Fruit fly (Drosophila melanogaster) whole organism, embryonic: ENCODE results near the gene dbe.

Experiments
- Awh ChIP-seq: fragments of 200-800 bp; sonication (Bioruptor generic); IDR thresholded peaks from 2 replicates; pipeline ENCODE4, ENCODE4 v1.3.6; 2022; ENCODE audit warnings: missing biosample characterization, missing genetic modification characterization
- Blimp-1 ChIP-seq: fragments of 200-800 bp; sonication (Bioruptor generic); optimal IDR thresholded peaks from 3 replicates; lab custom pipeline; 2018; ENCODE audit warnings: missing biosample characterization, missing genetic modification characterization, mild to moderate bottlenecking, moderate library complexity, missing genetic modification reagents
- CG10543 ChIP-seq: fragments of 200-800 bp; sonication (Bioruptor generic); optimal IDR thresholded peaks from 3 replicates; lab custom pipeline; 2017; ENCODE audit warnings: missing biosample characterization, mild to moderate bottlenecking, missing genetic modification characterization, moderate library complexity
- CG10565 ChIP-seq: fragments of 200-800 bp; sonication (Bioruptor generic); optimal IDR thresholded peaks from 3 replicates; lab custom pipeline; 2016; ENCODE audit warnings: missing biosample characterization, mild to moderate bottlenecking, missing genetic modification characterization
- CG11398 ChIP-seq: fragments of 200-800 bp; sonication (Bioruptor generic); optimal IDR thresholded peaks from 2 replicates; lab custom pipeline; 2016; ENCODE audit warnings: missing biosample characterization, missing genetic modification characterization
- CG12104 ChIP-seq: fragments of 200-800 bp; sonication (Bioruptor generic); optimal IDR thresholded peaks from 3 replicates; lab custom pipeline; 2016; ENCODE audit warnings: missing biosample characterization, missing genetic modification characterization
- CG14014 ChIP-seq: fragments of 200-800 bp; sonication (Bioruptor generic); IDR thresholded peaks from 2 replicates; pipeline ENCODE4 v1.3.6; 2022; ENCODE audit warnings: missing biosample characterization, missing genetic modification characterization
- CG1529 ChIP-seq: fragments of 200-800 bp; sonication (Bioruptor generic); optimal IDR thresholded peaks from 3 replicates; lab custom pipeline; 2018; ENCODE audit warnings: missing biosample characterization, missing genetic modification characterization
- CG2889 ChIP-seq: fragments of 200-800 bp; sonication (Bioruptor generic); IDR thresholded peaks from 3 replicates; pipeline ENCODE4 v1.3.6; 2022; ENCODE audit warnings: missing biosample characterization, missing genetic modification characterization
- CG30403 ChIP-seq: fragments of 200-800 bp; sonication (Bioruptor generic); optimal IDR thresholded peaks from 3 replicates; lab custom pipeline; 2016; ENCODE audit warnings: missing biosample characterization, missing genetic modification characterization
- CG3281 ChIP-seq: fragments of 200-800 bp; sonication (Bioruptor generic); optimal IDR thresholded peaks from 3 replicates; lab custom pipeline; 2017; ENCODE audit warnings: missing biosample characterization, mild to moderate bottlenecking, missing genetic modification characterization
- CG4282 ChIP-seq: fragments of 200-800 bp; sonication (Bioruptor generic); optimal IDR thresholded peaks from 2 replicates; lab custom pipeline; 2016; ENCODE audit warnings: missing biosample characterization, missing genetic modification characterization
- CG4360 ChIP-seq: fragments of 200-800 bp; sonication (Bioruptor generic); IDR thresholded peaks from 2 replicates; pipeline ENCODE4 v1.3.6; 2022; ENCODE audit warnings: missing biosample characterization, missing genetic modification characterization
- CG4707 ChIP-seq: fragments of 200-800 bp; sonication (Bioruptor generic); optimal IDR thresholded peaks from 2 replicates; lab custom pipeline; 2018; ENCODE audit warnings: missing biosample characterization, mild to moderate bottlenecking, missing genetic modification characterization, moderate library complexity
- CG6654 ChIP-seq: fragments of 200-800 bp; sonication (Bioruptor generic); optimal IDR thresholded peaks from 2 replicates; lab custom pipeline; 2017; ENCODE audit warnings: missing biosample characterization, mild to moderate bottlenecking, missing genetic modification characterization
- CG6791 ChIP-seq: fragments of 200-800 bp; sonication (Bioruptor generic); IDR thresholded peaks from 3 replicates; pipeline ENCODE4 v1.3.6; 2022; ENCODE audit warnings: missing biosample characterization, missing genetic modification characterization; ENCODE audit not compliant: partially characterized antibody
- CG8924 ChIP-seq: fragments of 200-800 bp; optimal IDR thresholded peaks from 3 replicates; lab custom pipeline; 2019; ENCODE audit warnings: missing biosample characterization, mild to moderate bottlenecking, missing genetic modification characterization, moderate library complexity
- CG9215 ChIP-seq: fragments of 200-800 bp; sonication (Bioruptor generic); IDR thresholded peaks from 2 replicates; pipeline ENCODE4 v1.3.6; 2022; ENCODE audit warnings: missing biosample characterization, missing genetic modification characterization
- CG9437 ChIP-seq: fragments of 200-800 bp; sonication (Bioruptor generic); optimal IDR thresholded peaks from 2 replicates; lab custom pipeline; 2018; ENCODE audit warnings: missing biosample characterization, mild to moderate bottlenecking, missing genetic modification characterization
- Gsc ChIP-seq: fragments of 200-800 bp; sonication (Bioruptor generic); IDR thresholded peaks from 2 replicates; pipeline ENCODE4 v1.3.6; 2022; ENCODE audit warnings: missing biosample characterization, missing genetic modification characterization
- Hr39 ChIP-seq: fragments of >200 bp; optimal IDR thresholded peaks from 2 replicates; lab custom pipeline; 2017
- Lim3 ChIP-seq: fragments of 200-800 bp; sonication (Bioruptor generic); IDR thresholded peaks from 2 replicates; pipeline ENCODE4 v1.3.6; 2022; ENCODE audit warnings: missing biosample characterization, missing genetic modification characterization
- NfI ChIP-seq: fragments of 200-800 bp; sonication (Bioruptor generic); optimal IDR thresholded peaks from 3 replicates; lab custom pipeline; 2018; ENCODE audit warnings: missing biosample characterization, mild to moderate bottlenecking, missing genetic modification characterization, moderate library complexity
- Opbp ChIP-seq: fragments of 200-800 bp; sonication (Bioruptor generic); IDR thresholded peaks from 3 replicates; pipeline ENCODE4 v1.3.6; 2022; ENCODE audit warnings: missing biosample characterization, missing genetic modification characterization; ENCODE audit not compliant: partially characterized antibody
- Scr ChIP-seq: fragments of 200-800 bp; sonication (Bioruptor generic); IDR thresholded peaks from 2 replicates; pipeline ENCODE4 v1.3.6; 2022; ENCODE audit warnings: missing biosample characterization, missing genetic modification characterization; ENCODE audit not compliant: partially characterized antibody
- Spps ChIP-seq: fragments of 200-800 bp; sonication (Bioruptor generic); optimal IDR thresholded peaks from 2 replicates; lab custom pipeline; 2018; ENCODE audit warnings: missing biosample characterization, mild to moderate bottlenecking, missing genetic modification characterization
- TFAM ChIP-seq: fragments of 200-800 bp; sonication (Bioruptor generic); optimal IDR thresholded peaks from 2 replicates; lab custom pipeline; 2017; ENCODE audit warnings: missing biosample characterization, missing genetic modification characterization, inconsistent platforms
- Tbp ChIP-seq: fragments of >200 bp; optimal IDR thresholded peaks from 2 replicates; lab custom pipeline; 2018; ENCODE audit warnings: missing biosample characterization, missing genetic modification characterization
- Xbp1 ChIP-seq: fragments of 200-800 bp; sonication (Bioruptor generic); optimal IDR thresholded peaks from 3 replicates; lab custom pipeline; 2016; ENCODE audit warnings: missing biosample characterization, mild to moderate bottlenecking, missing genetic modification characterization
- ara ChIP-seq: fragments of 200-800 bp; sonication (Bioruptor generic); IDR thresholded peaks from 2 replicates; pipeline ENCODE4 v1.3.6; 2022; ENCODE audit warnings: missing biosample characterization, missing genetic modification characterization
- ash1 ChIP-seq: fragments of 200-800 bp; sonication (Bioruptor generic); optimal IDR thresholded peaks from 2 replicates; lab custom pipeline; 2018; ENCODE audit warnings: missing biosample characterization, mild to moderate bottlenecking, missing genetic modification characterization
- ato ChIP-seq: fragments of 200-800 bp; sonication (Bioruptor generic); IDR thresholded peaks from 2 replicates; pipeline ENCODE4 v1.3.6; 2022; ENCODE audit warnings: missing biosample characterization, missing genetic modification characterization; ENCODE audit not compliant: partially characterized antibody
- btn ChIP-seq: fragments of 200-800 bp; sonication (Bioruptor generic); optimal IDR thresholded peaks from 2 replicates; lab custom pipeline; 2016; ENCODE audit warnings: missing biosample characterization, missing genetic modification characterization
- corto ChIP-seq: fragments of 200-800 bp; sonication (Bioruptor generic); optimal IDR thresholded peaks from 2 replicates; lab custom pipeline; 2016; ENCODE audit warnings: missing biosample characterization, mild to moderate bottlenecking, missing genetic modification characterization, moderate library complexity
- crp ChIP-seq, 2 experiments: fragments of 200-800 bp; sonication (Bioruptor generic); optimal IDR thresholded peaks; 2 replicates in 1 of 2; 3 replicates in 1 of 2; lab custom pipeline; 2017; ENCODE audit warnings: missing biosample characterization in 2 of 2, missing genetic modification characterization in 2 of 2, mild to moderate bottlenecking in 1 of 2, moderate library complexity in 1 of 2
- dati ChIP-seq: fragments of 200-800 bp; sonication (Bioruptor generic); IDR thresholded peaks from 2 replicates; pipeline ENCODE4 v1.3.6; 2022; ENCODE audit warnings: missing biosample characterization, missing genetic modification characterization
- dm ChIP-seq: fragments of 200-800 bp; sonication (Bioruptor generic); optimal IDR thresholded peaks from 3 replicates; lab custom pipeline; 2016; ENCODE audit warnings: missing biosample characterization, missing genetic modification characterization
- eyg ChIP-seq: fragments of 200-800 bp; sonication (Bioruptor generic); optimal IDR thresholded peaks from 3 replicates; lab custom pipeline; 2016; ENCODE audit warnings: missing biosample characterization, missing genetic modification characterization
- fd3F ChIP-seq: fragments of 200-800 bp; sonication (Bioruptor generic); optimal IDR thresholded peaks from 2 replicates; lab custom pipeline; 2018; ENCODE audit warnings: missing biosample characterization, mild to moderate bottlenecking, missing genetic modification characterization, moderate library complexity
- gro ChIP-seq: fragments of 200-800 bp; sonication (Bioruptor generic); optimal IDR thresholded peaks from 2 replicates; lab custom pipeline; 2016; ENCODE audit warnings: missing biosample characterization, missing genetic modification characterization
- gsb-n ChIP-seq: fragments of 200-800 bp; sonication (Bioruptor generic); optimal IDR thresholded peaks from 3 replicates; lab custom pipeline; 2018; ENCODE audit warnings: missing biosample characterization, mild to moderate bottlenecking, missing genetic modification characterization
- hb ChIP-seq: fragments of 200-800 bp; sonication (Bioruptor generic); IDR thresholded peaks from 3 replicates; pipeline ENCODE4 v1.3.6; 2022; ENCODE audit warnings: missing biosample characterization, missing genetic modification characterization; ENCODE audit not compliant: partially characterized antibody
- her ChIP-seq: fragments of 200-800 bp; sonication (Bioruptor generic); optimal IDR thresholded peaks from 2 replicates; lab custom pipeline; 2016; ENCODE audit warnings: missing biosample characterization, missing genetic modification characterization
- insv ChIP-seq, 2 experiments: fragments of 200-800 bp; sonication (Bioruptor generic); optimal IDR thresholded peaks; 3 replicates each; lab custom pipeline; 2016 to 2018; ENCODE audit warnings: missing biosample characterization in 2 of 2, missing genetic modification characterization in 2 of 2
- kah ChIP-seq: fragments of 200-800 bp; sonication (Bioruptor generic); optimal IDR thresholded peaks from 2 replicates; lab custom pipeline; 2018; ENCODE audit warnings: missing biosample characterization, mild to moderate bottlenecking, missing genetic modification characterization
- ken ChIP-seq: fragments of 200-800 bp; sonication (Bioruptor generic); IDR thresholded peaks from 3 replicates; pipeline ENCODE4 v1.3.6; 2022; ENCODE audit warnings: missing biosample characterization, missing genetic modification characterization
- nmo ChIP-seq: fragments of 200-800 bp; sonication (Bioruptor generic); optimal IDR thresholded peaks from 2 replicates; lab custom pipeline; 2018; ENCODE audit warnings: missing biosample characterization, mild to moderate bottlenecking, missing genetic modification characterization, moderate library complexity
- prd ChIP-seq, 3 experiments: fragments of >200 bp in 2 of 3; fragments of 200-800 bp in 1 of 3; sonication (Bioruptor generic) in 1 of 3; optimal IDR thresholded peaks in 2 of 3; IDR thresholded peaks in 1 of 3; 2 replicates in 2 of 3; 3 replicates in 1 of 3; pipeline versions ENCODE4 v1.3.6 to Lab custom; 2017 to 2022; ENCODE audit warnings: missing biosample characterization in 1 of 3, missing genetic modification characterization in 1 of 3
- sisA ChIP-seq: fragments of 200-800 bp; sonication (Bioruptor generic); IDR thresholded peaks from 2 replicates; pipeline ENCODE4 v1.3.6; 2022; ENCODE audit warnings: missing biosample characterization, missing genetic modification characterization
- tgo ChIP-seq: fragments of 200-800 bp; sonication (Bioruptor generic); IDR thresholded peaks from 3 replicates; pipeline ENCODE4 v1.3.6; 2022; ENCODE audit warnings: missing biosample characterization, missing genetic modification characterization
- ttk ChIP-seq: fragments of 200-800 bp; sonication (Bioruptor generic); IDR thresholded peaks from 2 replicates; pipeline ENCODE4 v2.1.2; 2022; ENCODE audit warnings: missing biosample characterization, missing genetic modification characterization

Gene dbe

DNA sequence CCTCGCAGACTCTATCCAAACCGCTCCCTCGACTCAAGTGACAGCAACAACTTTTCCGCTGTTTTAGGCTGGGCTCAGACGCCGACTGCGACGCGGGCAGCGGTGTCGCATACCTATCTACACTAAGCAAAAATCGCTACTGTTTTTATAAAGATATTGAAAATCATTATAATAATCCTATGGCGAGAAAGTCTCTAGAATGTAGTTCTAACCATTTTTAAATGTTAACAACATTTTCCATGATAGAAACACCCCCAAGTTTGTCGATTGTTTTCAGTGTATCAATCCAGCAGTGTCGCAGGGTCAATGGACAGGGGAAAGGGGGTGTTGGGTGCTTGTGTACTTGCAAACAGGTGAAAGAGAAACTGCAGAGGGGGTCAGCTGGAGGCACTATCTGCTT, 3.8 kb downstream of the dbe start (continued):
- TF ChIP-seq gsb-n (tag; lab: Kevin White, UChicago) (peak; percentile 96), Blimp-1 (peak; percentile 95), CG2889 (GFP tag; lab: Robert Waterston, UW) (peak; percentile 92), fd3F (peak; percentile 93), dati (peak; percentile 94), CG1529 (GFP tag; lab: Kevin White, UChicago) (peak; percentile 93), CG11398 (GFP tag; lab: Kevin White, UChicago) (peak; percentile 84), insv (GFP tag; optimal IDR thresholded peaks at IDR 0.05; lab: Kevin White, UChicago) (peak; percentile 32 to 60), CG8924 (tag; lab: Kevin White, UChicago) (peak; percentile 97), CG12104 (GFP tag; lab: Kevin White, UChicago) (peak; percentile 95), hb (GFP tag; lab: Robert Waterston, UW) (no peak), corto (GFP tag; lab: Kevin White, UChicago) (peak; percentile 98), sisA (GFP tag; lab: Robert Waterston, UW) (peak; percentile 96), TFAM (peak; percentile 85), CG6791 (GFP tag; lab: Robert Waterston, UW) (no peak), Xbp1 (GFP tag; lab: Kevin White, UChicago) (peak; percentile 97), CG9437 (GFP tag; lab: Kevin White, UChicago) (peak; percentile 89), Scr (GFP tag; lab: Robert Waterston, UW) (no peak), CG14014 (GFP tag; lab: Robert Waterston, UW) (peak; percentile 97), eyg (peak; percentile 92), Gsc (GFP tag; lab: Robert Waterston, UW) (peak; percentile 84), nmo (GFP tag; lab: Kevin White, UChicago) (peak; percentile 96), Lim3 (peak; percentile 90), CG4707 (GFP tag; lab: Kevin White, UChicago) (peak; percentile 93), CG9215 (GFP tag; lab: Robert Waterston, UW) (peak; percentile 92), ato (GFP tag; lab: Robert Waterston, UW) (no peak), prd (optimal IDR thresholded peaks at IDR 0.05; lab: Kevin White, UChicago) (no peak), prd (GFP tag; IDR thresholded peaks at IDR 0.05; lab: Robert Waterston, UW) (peak; percentile 97), ttk (GFP tag; lab: Robert Waterston, UW) (peak; percentile 97), Awh (GFP tag; lab: Robert Waterston, UW) (peak; percentile 94), CG3281 (GFP tag; lab: Kevin White, UChicago) (peak; percentile 95), tgo (GFP tag; lab: Robert Waterston, UW) (peak; percentile 96), CG30403 (GFP tag; lab: Kevin White, UChicago) (peak; percentile 98), kah (GFP tag; lab: Kevin White, UChicago) (peak; percentile 91), dm (peak; percentile 87), crp (GFP tag; optimal IDR thresholded peaks at IDR 0.05; lab: Kevin White, UChicago) (peak in 1 of 2 experiments; percentile 66), ara (peak; percentile 97), ash1 (GFP tag; lab: Kevin White, UChicago) (peak; percentile 92), her (peak; percentile 91), CG10543 (peak; percentile 85), Spps (tag; lab: Kevin White, UChicago) (peak; percentile 92), NfI (peak; percentile 93), CG4360 (peak; percentile 78), gro (peak; percentile 96), CG4282 (GFP tag; lab: Kevin White, UChicago) (peak; percentile 81), Hr39 (lab: Kevin White, UChicago) (no peak), btn (GFP tag; lab: Kevin White, UChicago) (peak; percentile 92), Tbp (no peak), CG6654 (GFP tag; lab: Kevin White, UChicago) (peak; percentile 77), CG10565 (GFP tag; lab: Kevin White, UChicago) (peak; percentile 84), Opbp (GFP tag; lab: Robert Waterston, UW) (no peak), ken (GFP tag; lab: Robert Waterston, UW) (peak; percentile 97)
